Worm (Caenorhabditis elegans) whole organism, late embryonic: ENCODE data around the gene F45F2.9.

Experiments used
- K02D7.2 ChIP-seq: sonication (generic microtip); optimal IDR thresholded peaks from 2 replicates; lab custom pipeline; 2017; ENCODE audit warnings: mild to moderate bottlenecking, missing genetic modification characterization, missing compliant biosample characterization
- ama-1 ChIP-seq: fragments of 150-350 bp; optimal IDR thresholded peaks from 2 replicates; lab custom pipeline; 2014
- ceh-45 ChIP-seq: fragments of 200-800 bp; sonication (Bioruptor generic); IDR thresholded peaks from 2 replicates; pipeline ENCODE4 v1.3.6; 2022; ENCODE audit warnings: missing genetic modification reagents, missing genetic modification characterization, missing compliant biosample characterization
- fkh-10 ChIP-seq: fragments of 150-350 bp; optimal IDR thresholded peaks from 2 replicates; lab custom pipeline; 2014; ENCODE audit warnings: missing biosample characterization, missing genetic modification reagents, missing genetic modification characterization
- hlh-13 ChIP-seq: fragments of 200-800 bp; sonication (Bioruptor generic); optimal IDR thresholded peaks from 2 replicates; lab custom pipeline; 2018; ENCODE audit warnings: mild to moderate bottlenecking, missing genetic modification characterization, missing compliant biosample characterization
- hlh-30 ChIP-seq: sonication (generic microtip); optimal IDR thresholded peaks from 2 replicates; lab custom pipeline; 2017; ENCODE audit warnings: antibody characterized with exemption, missing genetic modification characterization, missing compliant biosample characterization; ENCODE audit not compliant: insufficient read depth
- rnt-1 ChIP-seq: sonication (generic microtip); optimal IDR thresholded peaks from 2 replicates; lab custom pipeline; 2016; ENCODE audit warnings: missing genetic modification characterization, missing compliant biosample characterization
- tbx-2 ChIP-seq: sonication (generic microtip); optimal IDR thresholded peaks from 2 replicates; lab custom pipeline; 2016; ENCODE audit warnings: missing genetic modification characterization, missing compliant biosample characterization
- tbx-7 ChIP-seq: sonication (generic microtip); optimal IDR thresholded peaks from 2 replicates; lab custom pipeline; 2016; ENCODE audit warnings: missing genotype, missing genetic modification characterization, missing compliant biosample characterization

ce11 chrV:8518283-8518682 is 5.0 kb upstream of the F45F2.9 start:
- TF ChIP-seq ama-1 (no peak), fkh-10 (GFP tag; lab: Kevin White, UChicago) (no peak), K02D7.2 (no peak), ceh-45 (no peak), hlh-30 (tag; lab: Kevin White, UChicago) (no peak), tbx-7 (tag; lab: Kevin White, UChicago) (no peak), hlh-13 (GFP tag; lab: Kevin White, UChicago) (no peak), rnt-1 (tag; lab: Kevin White, UChicago) (no peak), tbx-2 (no peak)
